Fruit fly (Drosophila melanogaster) Kc167 (cell line): ENCODE data around the gene CG43169.

Experiments
- Sin3A ChIP-seq: fragments of >200 bp; optimal IDR thresholded peaks from 2 replicates; lab custom pipeline; 2018; ENCODE audit warnings: missing external identifiers
- psq ChIP-seq: fragments of >200 bp; optimal IDR thresholded peaks from 2 replicates; lab custom pipeline; 2017; ENCODE audit warnings: missing external identifiers

dm6 chr3L:8891167-8891618 lies 2.8 kb upstream of the CG43169 start, which contains the start of gene Mcm7:
- no peak for TF ChIP-seq Sin3A
- no peak for TF ChIP-seq psq
